Worm (Caenorhabditis elegans): ENCODE data around the gene gnrr-5.

ce11 chrV:4491273-4492094 is 37.0 kb upstream of the gnrr-5 start:
- TF ChIP-seq duxl-1 (tag; optimal IDR thresholded peaks at IDR 0.05; ENCODE audit: poor library complexity) (no peak), dve-1 (tag; optimal IDR thresholded peaks at IDR 0.05; ENCODE audit: insufficient read depth) (peak; percentile 58), lin-15B (tag; optimal IDR thresholded peaks at IDR 0.05) (no peak), ceh-32 (tag; optimal IDR thresholded peaks at IDR 0.05; ENCODE audit: poor library complexity) (no peak), nhr-6 (tag; optimal IDR thresholded peaks at IDR 0.05) (no peak), ceh-82 (tag; optimal IDR thresholded peaks at IDR 0.05) (no peak), madf-9 (GFP tag; conservative IDR thresholded peaks at IDR 0.05) (no peak), ama-1 (optimal IDR thresholded peaks at IDR 0.05) (no peak), ceh-44 (GFP tag; IDR thresholded peaks at IDR 0.05) (no peak), mdl-1 (tag; optimal IDR thresholded peaks at IDR 0.05) (no peak), mep-1 (tag; optimal IDR thresholded peaks at IDR 0.05) (no peak)
